Worm (Caenorhabditis elegans): ENCODE measurements around the gene C54E10.3.

Gene C54E10.3

DNA sequence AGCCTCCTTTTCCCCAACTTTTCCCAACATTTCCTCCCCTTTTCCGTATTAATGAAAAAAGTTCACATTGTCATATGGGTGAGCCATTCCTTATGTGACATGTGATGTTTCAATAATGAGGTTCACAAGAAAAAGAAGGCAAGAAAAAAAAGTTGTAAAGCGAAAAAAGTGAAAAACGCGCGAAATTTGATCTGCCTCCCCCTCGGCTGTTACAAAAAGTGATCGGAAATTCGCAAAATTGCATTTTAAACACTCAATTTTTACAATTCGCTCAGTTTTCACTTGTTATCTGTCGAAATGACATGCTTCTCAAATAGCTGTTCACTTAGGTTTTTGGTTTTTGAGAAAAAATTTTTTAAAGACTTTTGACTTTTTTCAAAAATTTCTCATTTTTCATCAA is 10.8 kb downstream of the C54E10.3 start (continued):
- TF ChIP-seq dpl-1 (GFP tag; optimal IDR thresholded peaks at IDR 0.05) (no peak), elt-2 (tag; optimal IDR thresholded peaks at IDR 0.05) (no peak), nhr-28 (tag; optimal IDR thresholded peaks at IDR 0.05) (no peak), sptf-1 (tag; optimal IDR thresholded peaks at IDR 0.05) (no peak), blmp-1 (tag; optimal IDR thresholded peaks at IDR 0.05) (no peak), rnt-1 (tag; optimal IDR thresholded peaks at IDR 0.05) (no peak)

- TF ChIP-seq ces-1 (GFP tag; optimal IDR thresholded peaks at IDR 0.05) (no peak), snu-23 (GFP tag; optimal IDR thresholded peaks at IDR 0.05) (peak; percentile 1), skn-1 (tag; optimal IDR thresholded peaks at IDR 0.05) (no peak), sox-4 (tag; optimal IDR thresholded peaks at IDR 0.05) (no peak), elt-2 (tag; optimal IDR thresholded peaks at IDR 0.05) (peak; percentile 82), lir-3 (tag; optimal IDR thresholded peaks at IDR 0.05; ENCODE audit: poor library complexity) (no peak), ceh-88 (GFP tag; IDR thresholded peaks at IDR 0.05) (no peak), lin-14 (GFP tag; optimal IDR thresholded peaks at IDR 0.05) (peak; percentile 37), fkh-8 (tag; optimal IDR thresholded peaks at IDR 0.05) (no peak)
Observed at ce11 chrV:18826445-18826844, 15.6 kb downstream of the C54E10.3 start.

DNA sequence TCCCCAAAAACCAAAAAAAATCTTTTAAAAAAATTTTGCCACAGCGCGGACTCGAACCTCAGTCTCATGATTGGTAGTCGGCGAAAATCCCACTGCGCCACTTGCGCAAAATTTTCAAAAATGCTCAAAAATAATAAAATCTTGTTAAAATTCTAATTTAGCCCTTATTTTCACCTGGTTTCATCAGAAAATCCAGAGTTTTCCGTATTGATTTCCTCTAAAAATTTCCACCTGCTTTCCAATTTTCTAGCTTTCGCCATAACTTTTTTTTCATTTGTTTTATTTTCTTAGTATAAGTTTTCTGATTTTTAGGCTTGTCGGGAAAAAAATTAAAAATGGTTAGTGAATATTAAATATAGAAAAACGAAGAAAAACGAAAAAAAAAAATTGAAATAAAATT is 16.6 kb downstream of the C54E10.3 start:
- TF ChIP-seq egl-27 (tag; optimal IDR thresholded peaks at IDR 0.05) (no peak), fkh-8 (tag; optimal IDR thresholded peaks at IDR 0.05) (peak; percentile 18), nhr-85 (tag) (no peak), hpl-2 (GFP tag; optimal IDR thresholded peaks at IDR 0.05) (no peak), jun-1 (tag; optimal IDR thresholded peaks at IDR 0.05) (no peak), irx-1 (tag; optimal IDR thresholded peaks at IDR 0.05) (no peak), elt-2 (tag; optimal IDR thresholded peaks at IDR 0.05) (no peak), hlh-17 (GFP tag; optimal IDR thresholded peaks at IDR 0.05; ENCODE audit: borderline replicate concordance) (no peak), C16A3.4 (tag; optimal IDR thresholded peaks at IDR 0.05) (no peak), ztf-4 (tag; optimal IDR thresholded peaks at IDR 0.05) (no peak), hlh-4 (tag; optimal IDR thresholded peaks at IDR 0.05) (peak; percentile 93)

DNA sequence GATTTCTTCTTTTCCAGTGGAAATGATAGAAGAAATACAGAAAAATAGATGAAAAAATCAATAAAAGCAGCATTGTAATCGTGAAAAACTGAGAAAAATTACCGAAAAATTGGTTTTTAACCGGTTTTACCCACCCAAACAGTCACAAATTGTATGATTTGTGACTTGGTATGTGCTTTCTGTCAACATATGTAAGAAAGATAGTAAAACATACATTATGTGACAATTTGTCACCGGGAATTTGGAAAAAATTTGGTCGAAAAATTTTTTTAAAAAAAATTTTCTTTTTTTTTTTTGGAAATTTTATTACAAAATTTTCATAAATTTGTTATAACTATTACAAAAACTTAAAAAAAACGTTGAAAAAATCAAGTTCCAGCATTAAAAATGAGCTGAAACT is 26.3 kb downstream of the C54E10.3 start, which contains the start of gene cyp-33D3:
Gene cyp-33D3, minus strand, starts transcription at position 101 of the 400 bp plus-strand sequence.
- TF ChIP-seq dsc-1 (tag; optimal IDR thresholded peaks at IDR 0.05) (no peak), fkh-10 (GFP tag; optimal IDR thresholded peaks at IDR 0.05) (no peak), ets-5 (GFP tag; IDR thresholded peaks at IDR 0.05) (no peak), irx-1 (tag; optimal IDR thresholded peaks at IDR 0.05) (no peak), nhr-28 (tag; optimal IDR thresholded peaks at IDR 0.05) (no peak), ceh-90 (tag; optimal IDR thresholded peaks at IDR 0.05) (no peak), jun-1 (tag; optimal IDR thresholded peaks at IDR 0.05) (no peak), lin-39 (tag; optimal IDR thresholded peaks at IDR 0.05) (no peak), alr-1 (tag; optimal IDR thresholded peaks at IDR 0.05; ENCODE audit: borderline replicate concordance) (no peak)

- TF ChIP-seq unc-62 (GFP tag; optimal IDR thresholded peaks at IDR 0.05) (no peak), zag-1 (tag; optimal IDR thresholded peaks at IDR 0.05) (no peak), elt-3 (tag; optimal IDR thresholded peaks at IDR 0.05) (no peak), fkh-8 (tag; optimal IDR thresholded peaks at IDR 0.05) (no peak), fkh-4 (tag; optimal IDR thresholded peaks at IDR 0.05; ENCODE audit: borderline replicate concordance) (no peak), ceh-90 (tag; optimal IDR thresholded peaks at IDR 0.05) (no peak), ces-1 (GFP tag; optimal IDR thresholded peaks at IDR 0.05) (no peak), nhr-90 (tag; optimal IDR thresholded peaks at IDR 0.05; ENCODE audit: poor library complexity) (peak; percentile 39), snu-23 (GFP tag; optimal IDR thresholded peaks at IDR 0.05) (peak; percentile 48), zip-4 (GFP tag; optimal IDR thresholded peaks at IDR 0.05) (no peak), lin-15B (tag; optimal IDR thresholded peaks at IDR 0.05) (no peak), nhr-28 (tag; optimal IDR thresholded peaks at IDR 0.05) (no peak), nhr-85 (tag) (peak; percentile 67), skn-1 (tag; optimal IDR thresholded peaks at IDR 0.05) (peak; percentile 15), vab-15 (tag; optimal IDR thresholded peaks at IDR 0.05) (no peak), pag-3 (tag; optimal IDR thresholded peaks at IDR 0.05; ENCODE audit: borderline replicate concordance, insufficient read depth) (no peak), unc-30 (tag; optimal IDR thresholded peaks at IDR 0.05) (no peak), sptf-1 (tag; optimal IDR thresholded peaks at IDR 0.05) (no peak), xbp-1 (tag; optimal IDR thresholded peaks at IDR 0.05) (no peak), swsn-7 (tag; optimal IDR thresholded peaks at IDR 0.05) (peak; percentile 22), isw-1 (GFP tag; IDR thresholded peaks at IDR 0.05) (no peak), dsc-1 (tag; optimal IDR thresholded peaks at IDR 0.05) (no peak), sox-4 (tag; optimal IDR thresholded peaks at IDR 0.05) (no peak), alr-1 (tag; optimal IDR thresholded peaks at IDR 0.05; ENCODE audit: borderline replicate concordance) (no peak), nhr-77 (tag; optimal IDR thresholded peaks at IDR 0.05) (no peak)
Observed at ce11 chrV:18838799-18839354, 28.1 kb downstream of the C54E10.3 start, which contains the start of gene nhr-65. Gene nhr-65, plus strand, starts transcription at chrV:18839304.
